Fruit fly (Drosophila melanogaster): ENCODE measurements around the gene elav.

Gene elav

dm6 chrX:493445-494190 lies 29.4 kb downstream of the elav start, which contains the start of gene CG17896 (continued):
- TF ChIP-seq nom (GFP tag; optimal IDR thresholded peaks at IDR 0.05) (peak; percentile 89), Ssrp (tag; optimal IDR thresholded peaks at IDR 0.05) (peak; percentile 92), CG2678 (tag; optimal IDR thresholded peaks at IDR 0.05) (peak; percentile 98), Vsx1 (GFP tag; optimal IDR thresholded peaks at IDR 0.05) (peak; percentile 91), unc-4 (GFP tag; IDR thresholded peaks at IDR 0.05; ENCODE audit: partially characterized antibody) (no peak), caup (GFP tag; optimal IDR thresholded peaks at IDR 0.05; ENCODE audit: severe bottlenecking) (peak; percentile 99), bab2 (GFP tag; optimal IDR thresholded peaks at IDR 0.05) (peak; percentile 99), CG9817 (tag; optimal IDR thresholded peaks at IDR 0.05) (peak; percentile 98), CG12071 (GFP tag; optimal IDR thresholded peaks at IDR 0.05) (peak; percentile 98), nau (GFP tag; optimal IDR thresholded peaks at IDR 0.05) (peak; percentile 96), luna (GFP tag; optimal IDR thresholded peaks at IDR 0.05) (peak; percentile 98), CG32532 (GFP tag; IDR thresholded peaks at IDR 0.05) (peak; percentile 100), CG34376 (GFP tag; optimal IDR thresholded peaks at IDR 0.05) (peak; percentile 91), jumu (GFP tag; optimal IDR thresholded peaks at IDR 0.05) (peak; percentile 98), CG7839 (tag; optimal IDR thresholded peaks at IDR 0.05) (peak; percentile 99), CG1529 (GFP tag; optimal IDR thresholded peaks at IDR 0.05) (peak; percentile 89), CG10462 (GFP tag; optimal IDR thresholded peaks at IDR 0.05) (peak; percentile 93), Nf-YB (GFP tag; optimal IDR thresholded peaks at IDR 0.05) (peak; percentile 80), Trl (optimal IDR thresholded peaks at IDR 0.05) (peak in 1 of 2 experiments; percentile 46), Trl (GFP tag; optimal IDR thresholded peaks at IDR 0.05) (peak; percentile 99), Kr (GFP tag; optimal IDR thresholded peaks at IDR 0.05) (no peak), br (optimal IDR thresholded peaks at IDR 0.05) (no peak), crol (GFP tag; IDR thresholded peaks at IDR 0.05) (no peak), CG3995 (GFP tag; optimal IDR thresholded peaks at IDR 0.05) (peak; percentile 85), CG3847 (GFP tag; IDR thresholded peaks at IDR 0.05) (peak; percentile 99), CG4282 (GFP tag; optimal IDR thresholded peaks at IDR 0.05) (peak; percentile 96), CG12391 (tag; optimal IDR thresholded peaks at IDR 0.05) (peak; percentile 96), lilli (GFP tag; optimal IDR thresholded peaks at IDR 0.05) (peak; percentile 99), CG8478 (optimal IDR thresholded peaks at IDR 0.05) (no peak), CG17359 (tag; optimal IDR thresholded peaks at IDR 0.05) (peak; percentile 97), Sox100B (GFP tag; optimal IDR thresholded peaks at IDR 0.05) (peak; percentile 92), zen (tag; optimal IDR thresholded peaks at IDR 0.05) (peak; percentile 91), sisA (GFP tag; IDR thresholded peaks at IDR 0.05) (peak; percentile 98), CG18476 (GFP tag; optimal IDR thresholded peaks at IDR 0.05) (peak; percentile 95), fu2 (GFP tag; optimal IDR thresholded peaks at IDR 0.05) (peak; percentile 99), CG13894 (tag; optimal IDR thresholded peaks at IDR 0.05) (peak; percentile 97), Eip74EF (GFP tag; optimal IDR thresholded peaks at IDR 0.05) (peak in 1 of 2 experiments; percentile 87), CG3726 (GFP tag; IDR thresholded peaks at IDR 0.05) (peak; percentile 95), Doc3 (GFP tag; IDR thresholded peaks at IDR 0.05; ENCODE audit: partially characterized antibody) (0 out of 3 replicates have a peak, but pooled peaks have one; percentile 44), CG4424 (GFP tag; optimal IDR thresholded peaks at IDR 0.05) (peak; percentile 96), sim (GFP tag; IDR thresholded peaks at IDR 0.05) (peak; percentile 82), CG7556 (GFP tag; optimal IDR thresholded peaks at IDR 0.05) (peak; percentile 96), Bteb2 (GFP tag; optimal IDR thresholded peaks at IDR 0.05) (peak; percentile 98), dm (GFP tag; optimal IDR thresholded peaks at IDR 0.05) (peak; percentile 96), CG7987 (GFP tag; optimal IDR thresholded peaks at IDR 0.05) (peak; percentile 95), CG14710 (tag; optimal IDR thresholded peaks at IDR 0.05) (peak; percentile 76), ftz-f1 (GFP tag; optimal IDR thresholded peaks at IDR 0.05) (peak; percentile 19), aop (GFP tag; IDR thresholded peaks at IDR 0.05) (peak; percentile 83), danr (GFP tag; IDR thresholded peaks at IDR 0.05) (peak; percentile 97)

Measured in whole organism, embryonic.